Worm (Caenorhabditis elegans) whole organism, L4 larva: Measurements from ENCODE around the gene F33A8.7.

Source experiments
- F37D6.2 ChIP-seq: sonication (generic microtip); optimal IDR thresholded peaks from 2 replicates; lab custom pipeline; 2016; ENCODE audit warnings: mild to moderate bottlenecking, missing genetic modification characterization, missing compliant biosample characterization
- T26A8.4 ChIP-seq: fragments of 200-800 bp; sonication (Bioruptor generic); IDR thresholded peaks from 2 replicates; pipeline ENCODE4 v1.3.6; 2022; ENCODE audit warnings: missing genetic modification characterization, missing compliant biosample characterization
- Y5F2A.4 ChIP-seq: fragments of 200-800 bp; sonication (Bioruptor generic); optimal IDR thresholded peaks from 2 replicates; lab custom pipeline; 2018; ENCODE audit warnings: mild to moderate bottlenecking, missing genetic modification characterization, missing compliant biosample characterization
- aha-1 ChIP-seq: fragments of 150-350 bp; peaks from one replicate; lab custom pipeline; 2014; ENCODE audit warnings: missing biosample characterization, missing genetic modification characterization
- ama-1 ChIP-seq: fragments of 150-350 bp; optimal IDR thresholded peaks from 2 replicates; lab custom pipeline; 2014; ENCODE audit warnings: inconsistent platforms, mixed read lengths
- attf-4 ChIP-seq: sonication (generic microtip); optimal IDR thresholded peaks from 3 replicates; lab custom pipeline; 2017; ENCODE audit warnings: missing biosample characterization, missing genetic modification characterization
- ceh-44 ChIP-seq: fragments of 200-800 bp; sonication (Bioruptor generic); IDR thresholded peaks from 2 replicates; pipeline ENCODE4 v1.3.6; 2022; ENCODE audit warnings: missing genetic modification reagents, missing genetic modification characterization, missing compliant biosample characterization
- ceh-82 ChIP-seq: sonication (generic microtip); optimal IDR thresholded peaks from 2 replicates; lab custom pipeline; 2017; ENCODE audit warnings: missing biosample characterization, missing genetic modification characterization
- daf-19 ChIP-seq: fragments of 200-800 bp; sonication (Bioruptor generic); conservative IDR thresholded peaks from 2 replicates; pipeline ENCODE4 v1.3.6; 2022; ENCODE audit warnings: missing genetic modification characterization, missing compliant biosample characterization
- dmd-8 ChIP-seq: fragments of 200-800 bp; sonication (Bioruptor generic); IDR thresholded peaks from 2 replicates; pipeline ENCODE4 v1.3.6; 2022; ENCODE audit warnings: missing genetic modification characterization, missing compliant biosample characterization
- dpl-1 ChIP-seq: fragments of 150-350 bp; optimal IDR thresholded peaks from 2 replicates; lab custom pipeline; 2014; ENCODE audit warnings: missing biosample characterization, missing genetic modification reagents, missing genetic modification characterization
- dve-1 ChIP-seq: sonication (generic microtip); optimal IDR thresholded peaks from 2 replicates; lab custom pipeline; 2017; ENCODE audit warnings: antibody characterized with exemption, mild to moderate bottlenecking, missing genetic modification characterization, missing compliant biosample characterization; ENCODE audit not compliant: insufficient read depth
- egl-27 ChIP-seq: sonication (generic microtip); optimal IDR thresholded peaks from 3 replicates; lab custom pipeline; 2017; ENCODE audit warnings: missing biosample characterization, missing genetic modification reagents, missing genetic modification characterization
- egl-43 ChIP-seq: fragments of 200-800 bp; sonication (Bioruptor generic); IDR thresholded peaks from 2 replicates; pipeline ENCODE4 v1.3.6; 2022; ENCODE audit warnings: missing genetic modification reagents, missing genetic modification characterization, missing compliant biosample characterization
- fkh-10 ChIP-seq: fragments of 150-350 bp; optimal IDR thresholded peaks from 2 replicates; lab custom pipeline; 2014; ENCODE audit warnings: missing biosample characterization, missing genetic modification reagents, missing genetic modification characterization
- gei-8 ChIP-seq: fragments of 200-800 bp; sonication (Bioruptor generic); optimal IDR thresholded peaks from 2 replicates; lab custom pipeline; 2018; ENCODE audit warnings: mild to moderate bottlenecking, missing genetic modification characterization, missing compliant biosample characterization
- jun-1 ChIP-seq: fragments of 150-350 bp; optimal IDR thresholded peaks from 2 replicates; lab custom pipeline; 2014; ENCODE audit warnings: missing biosample characterization, missing genetic modification reagents, missing genetic modification characterization
- lin-1 ChIP-seq: fragments of 200-800 bp; sonication (Bioruptor generic); IDR thresholded peaks from 2 replicates; pipeline ENCODE4 v1.3.6; 2022; ENCODE audit warnings: missing genetic modification reagents, missing genetic modification characterization, missing compliant biosample characterization
- lir-3 ChIP-seq: sonication (generic microtip); optimal IDR thresholded peaks from 2 replicates; lab custom pipeline; 2016; ENCODE audit warnings: mild to moderate bottlenecking, missing genetic modification characterization, missing compliant biosample characterization
- mxl-3 ChIP-seq: fragments of 200-800 bp; sonication (Bioruptor generic); optimal IDR thresholded peaks from 2 replicates; lab custom pipeline; 2018; ENCODE audit warnings: mild to moderate bottlenecking, missing genetic modification characterization, missing compliant biosample characterization
- nhr-10 ChIP-seq: fragments of 150-350 bp; optimal IDR thresholded peaks from 2 replicates; lab custom pipeline; 2014; ENCODE audit warnings: missing biosample characterization, missing genetic modification characterization
- nhr-111 ChIP-seq: fragments of 200-800 bp; sonication (Bioruptor generic); optimal IDR thresholded peaks from 2 replicates; lab custom pipeline; 2018; ENCODE audit warnings: mild to moderate bottlenecking, missing genetic modification characterization, missing compliant biosample characterization
- pha-4 ChIP-seq, 2 experiments: fragments of 150-350 bp in 1 of 2; fragments of 200-800 bp in 1 of 2; sonication (Bioruptor generic) in 1 of 2; IDR thresholded peaks in 1 of 2; optimal IDR thresholded peaks in 1 of 2; 2 replicates each; pipeline versions ENCODE4 v1.3.6 to Lab custom; 2014 to 2022; ENCODE audit warnings: missing genetic modification characterization in 2 of 2, missing genetic modification reagents in 2 of 2, missing biosample characterization in 1 of 2, missing compliant biosample characterization in 1 of 2
- php-3 ChIP-seq: fragments of 200-800 bp; sonication (Bioruptor generic); IDR thresholded peaks from 2 replicates; pipeline ENCODE4 v1.3.6; 2022; ENCODE audit warnings: missing genetic modification reagents, missing genetic modification characterization, missing compliant biosample characterization
- saeg-2 ChIP-seq: fragments of 200-800 bp; sonication (Bioruptor generic); IDR thresholded peaks from 2 replicates; pipeline ENCODE4 v1.3.6; 2022; ENCODE audit warnings: missing genetic modification reagents, missing genetic modification characterization, missing compliant biosample characterization
- set-16 ChIP-seq: fragments of 200-800 bp; sonication (Bioruptor generic); IDR thresholded peaks from 2 replicates; pipeline ENCODE4 v1.3.6; 2022; ENCODE audit warnings: missing genetic modification reagents, missing genetic modification characterization, missing compliant biosample characterization
- snpc-1.2 ChIP-seq: fragments of 200-800 bp; sonication (Bioruptor generic); IDR thresholded peaks from 2 replicates; pipeline ENCODE4 v1.3.6; 2022; ENCODE audit warnings: missing genetic modification reagents, missing genetic modification characterization, missing compliant biosample characterization
- spr-1 ChIP-seq: sonication (generic microtip); optimal IDR thresholded peaks from 2 replicates; lab custom pipeline; 2016; ENCODE audit warnings: mild to moderate bottlenecking, missing genetic modification characterization, missing compliant biosample characterization
- tra-1 ChIP-seq: fragments of 200-800 bp; sonication (Bioruptor generic); IDR thresholded peaks from 2 replicates; pipeline ENCODE4 v1.3.6; 2022; ENCODE audit warnings: missing genetic modification reagents, missing genetic modification characterization, missing compliant biosample characterization
- unc-130 ChIP-seq: sonication (generic microtip); optimal IDR thresholded peaks from 2 replicates; lab custom pipeline; 2016; ENCODE audit warnings: missing genetic modification reagents, missing genetic modification characterization, missing compliant biosample characterization
- unc-62 ChIP-seq, 3 experiments: fragments of 150-350 bp in 1 of 3; sonication (generic microtip); optimal IDR thresholded peaks in 2 of 3; peaks in 1 of 3; 1 replicate in 1 of 3; 2 replicates in 2 of 3; lab custom pipeline; 2014 to 2017; ENCODE audit warnings: missing biosample characterization in 3 of 3, missing genetic modification characterization in 3 of 3, missing genetic modification reagents in 3 of 3, missing genotype in 1 of 3
- zfp-3 ChIP-seq: fragments of 200-800 bp; sonication (Bioruptor generic); conservative IDR thresholded peaks from 2 replicates; pipeline ENCODE4 v1.3.6; 2022; ENCODE audit warnings: missing genetic modification reagents, missing genetic modification characterization, missing compliant biosample characterization
- zip-11 ChIP-seq: fragments of 200-800 bp; sonication (Bioruptor generic); IDR thresholded peaks from 2 replicates; pipeline ENCODE4 v1.3.6; 2022; ENCODE audit warnings: missing genetic modification characterization, missing compliant biosample characterization
- zip-2 ChIP-seq: fragments of 150-350 bp; optimal IDR thresholded peaks from 2 replicates; lab custom pipeline; 2014; ENCODE audit warnings: missing biosample characterization, missing genetic modification characterization
- ztf-11 ChIP-seq: fragments of 150-350 bp; optimal IDR thresholded peaks from 2 replicates; lab custom pipeline; 2014; ENCODE audit warnings: missing biosample characterization, missing genetic modification characterization

The F33A8.7 gene

ce11 chrII:11013667-11014066 lies 11.8 kb downstream of the F33A8.7 start, which contains the start of gene col-81:
Gene col-81, minus strand, starts transcription at chrII:11013767.
- TF ChIP-seq lir-3 (tag; lab: Kevin White, UChicago) (no peak), unc-62 (GFP tag; optimal IDR thresholded peaks at IDR 0.05 in 1 of 2; lab: Kevin White, UChicago) (peak in 1 of 2 experiments; percentile 12), unc-62 (tag; optimal IDR thresholded peaks at IDR 0.05; lab: Kevin White, UChicago) (no peak), dve-1 (no peak)

- TF ChIP-seq pha-4 (GFP tag; IDR thresholded peaks at IDR 0.05; lab: Robert Waterston, UW) (peak; percentile 27; the same call in 1 of the 2 replicates), pha-4 (tag; optimal IDR thresholded peaks at IDR 0.05; lab: Kevin White, UChicago) (no peak), unc-130 (GFP tag; lab: Kevin White, UChicago) (no peak), ceh-44 (GFP tag; lab: Robert Waterston, UW) (no peak), zip-11 (no peak), gei-8 (GFP tag; lab: Kevin White, UChicago) (no peak), saeg-2 (GFP tag; lab: Robert Waterston, UW) (no peak), snpc-1.2 (GFP tag; lab: Robert Waterston, UW) (0 out of 2 replicates have a peak, but pooled peaks have one; percentile 43), lin-1 (GFP tag; lab: Robert Waterston, UW) (no peak), jun-1 (no peak), ceh-82 (tag; lab: Kevin White, UChicago) (no peak), dpl-1 (GFP tag; lab: Kevin White, UChicago) (no peak), T26A8.4 (GFP tag; lab: Robert Waterston, UW) (0 out of 2 replicates have a peak, but pooled peaks have one; percentile 10), ztf-11 (tag; lab: Kevin White, UChicago) (no peak), F37D6.2 (tag; lab: Kevin White, UChicago) (no peak), dmd-8 (GFP tag; lab: Robert Waterston, UW) (0 out of 2 replicates have a peak, but pooled peaks have one; percentile 20), dve-1 (no peak), mxl-3 (GFP tag; lab: Kevin White, UChicago) (peak; percentile 41), egl-27 (tag; lab: Kevin White, UChicago) (no peak), daf-19 (no peak), unc-62 (GFP tag; optimal IDR thresholded peaks at IDR 0.05 in 1 of 2; lab: Kevin White, UChicago) (no peak), unc-62 (tag; optimal IDR thresholded peaks at IDR 0.05; lab: Kevin White, UChicago) (no peak), tra-1 (GFP tag; lab: Robert Waterston, UW) (no peak), ama-1 (lab: Kevin White, UChicago) (no peak), nhr-111 (GFP tag; lab: Kevin White, UChicago) (no peak), spr-1 (tag; lab: Kevin White, UChicago) (no peak), php-3 (GFP tag; lab: Robert Waterston, UW) (no peak), attf-4 (tag; lab: Kevin White, UChicago) (no peak), Y5F2A.4 (GFP tag; lab: Kevin White, UChicago) (no peak), egl-43 (GFP tag; lab: Robert Waterston, UW) (no peak), set-16 (GFP tag; lab: Robert Waterston, UW) (peak; percentile 96), zfp-3 (GFP tag; lab: Robert Waterston, UW) (no peak), nhr-10 (tag; lab: Kevin White, UChicago) (no peak), zip-2 (no peak)
These were observed 12.8 kb downstream of the F33A8.7 start for ce11 chrII:11012532-11013179.

ce11 chrII:11010914-11011313 lies 14.6 kb downstream of the F33A8.7 start:
- TF ChIP-seq aha-1 (tag; lab: Kevin White, UChicago) (peak; percentile 92), egl-43 (GFP tag; lab: Robert Waterston, UW) (no peak)

ce11 chrII:11004381-11004780 lies 21.1 kb downstream of the F33A8.7 start:
- TF ChIP-seq unc-62 (GFP tag; optimal IDR thresholded peaks at IDR 0.05 in 1 of 2; lab: Kevin White, UChicago): peak in 1 of 2 experiments; percentile 94
- TF ChIP-seq unc-62 (tag; optimal IDR thresholded peaks at IDR 0.05; lab: Kevin White, UChicago): no peak
- no peak for TF ChIP-seq fkh-10 (GFP tag; lab: Kevin White, UChicago)
